Worm (Caenorhabditis elegans): ENCODE results near the gene F35C5.12.

The F35C5.12 gene

DNA sequence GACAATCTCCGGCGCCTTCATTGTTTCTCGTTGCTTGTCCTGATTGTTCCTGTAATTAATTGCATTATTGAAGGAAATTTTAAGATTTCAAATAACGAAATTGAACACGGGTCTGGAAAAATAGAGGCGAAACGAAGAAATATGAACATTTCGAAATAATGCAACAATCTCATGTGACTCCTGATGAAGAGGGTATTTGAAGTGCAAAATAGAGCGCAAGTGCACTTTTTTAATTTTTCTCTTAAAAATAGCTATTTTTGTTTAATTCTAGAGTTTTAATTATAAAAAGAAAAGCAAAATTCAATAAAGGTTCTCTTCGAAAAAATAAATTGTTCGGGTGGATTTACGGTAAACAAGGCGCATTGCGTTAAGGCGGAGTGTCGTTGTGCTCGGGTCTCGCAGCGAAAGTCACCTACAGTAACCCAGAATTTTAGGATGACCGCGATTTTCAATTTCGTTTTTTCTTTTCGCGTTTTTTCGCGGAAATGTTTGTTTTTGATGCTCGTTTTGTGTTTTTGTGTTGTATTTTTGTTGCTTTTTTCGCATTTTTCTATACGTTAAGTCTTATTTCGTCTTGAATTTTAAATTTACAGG lies 4.7 kb upstream of the F35C5.12 start, which contains the start of the genes F58G1.2 and wago-4:
Gene F58G1.2, minus strand, starts transcription at position 51 of the 594 bp plus-strand sequence.
Gene wago-4, plus strand, starts transcription at position 592 of the 594 bp plus-strand sequence.
- no peak for TF ChIP-seq lin-39 (tag; optimal IDR thresholded peaks at IDR 0.05)
- TF ChIP-seq lin-15B (tag; optimal IDR thresholded peaks at IDR 0.05), result peak; percentile 61
- no peak for TF ChIP-seq aly-2 (tag; optimal IDR thresholded peaks at IDR 0.05)
- no peak for TF ChIP-seq elt-3 (tag; optimal IDR thresholded peaks at IDR 0.05)
- no peak for TF ChIP-seq ceh-82 (tag; optimal IDR thresholded peaks at IDR 0.05)
- peak; percentile 88 for TF ChIP-seq R02D3.7 (tag; optimal IDR thresholded peaks at IDR 0.05)
- TF ChIP-seq elt-1 (tag; optimal IDR thresholded peaks at IDR 0.05), result no peak
- no peak for TF ChIP-seq mml-1 (tag; optimal IDR thresholded peaks at IDR 0.05)

DNA sequence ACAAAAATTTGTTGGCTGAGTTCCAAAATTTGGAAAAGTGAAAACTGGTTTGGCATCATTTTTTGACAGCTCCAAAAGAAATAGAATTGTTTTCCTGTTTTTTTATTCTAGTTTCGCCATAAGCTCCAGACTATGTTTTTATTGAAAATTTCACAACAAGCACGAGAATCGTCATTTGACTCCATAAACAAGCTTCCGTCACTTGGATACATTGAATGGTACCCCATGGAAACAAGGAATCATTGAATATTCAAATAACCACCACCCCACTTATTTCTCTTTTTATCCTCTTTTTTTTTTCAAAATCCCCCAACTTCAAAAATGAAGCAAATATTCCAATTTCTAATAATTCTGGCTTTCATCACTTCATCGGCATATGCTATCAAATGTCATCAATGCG lies 5.6 kb downstream of the F35C5.12 start, which contains the start of gene ddn-2:
Gene ddn-2, plus strand, starts transcription at position 301 of the 400 bp plus-strand sequence.
- TF ChIP-seq nhr-77 (tag; optimal IDR thresholded peaks at IDR 0.05) (no peak), lsy-12 (tag; optimal IDR thresholded peaks at IDR 0.05) (no peak), pha-4 (tag; optimal IDR thresholded peaks at IDR 0.05) (no peak), ceh-28 (tag; optimal IDR thresholded peaks at IDR 0.05) (no peak), ztf-11 (tag; optimal IDR thresholded peaks at IDR 0.05) (no peak), nhr-12 (tag; optimal IDR thresholded peaks at IDR 0.05) (no peak), sea-2 (GFP tag; optimal IDR thresholded peaks at IDR 0.05) (no peak), nhr-67 (tag; optimal IDR thresholded peaks at IDR 0.05) (no peak), elt-1 (tag; optimal IDR thresholded peaks at IDR 0.05) (no peak), eor-1 (tag; optimal IDR thresholded peaks at IDR 0.05) (no peak)

DNA sequence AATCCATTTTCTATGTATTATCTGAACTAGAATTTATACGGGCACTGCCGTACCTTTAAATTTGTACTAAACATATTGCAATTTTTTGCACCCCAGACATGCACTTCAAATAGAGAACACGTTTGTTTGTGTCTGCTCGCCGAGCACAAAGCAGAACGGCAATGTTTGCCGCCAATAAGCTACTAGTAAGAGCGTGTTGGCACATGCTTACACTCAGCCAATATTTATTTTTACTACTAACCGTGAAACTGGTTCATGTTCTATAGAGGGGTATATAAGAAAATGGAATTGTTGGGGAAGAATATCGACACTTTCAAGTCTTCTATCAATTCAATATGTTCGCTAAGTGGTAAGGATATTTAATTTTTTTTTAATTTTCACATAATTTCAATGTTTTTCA lies 7.3 kb downstream of the F35C5.12 start, which contains the start of gene nspb-11:
Gene nspb-11, plus strand, starts transcription at position 301 of the 400 bp plus-strand sequence.
- TF ChIP-seq fkh-2 (tag; optimal IDR thresholded peaks at IDR 0.05), result no peak
- TF ChIP-seq aly-2 (tag; optimal IDR thresholded peaks at IDR 0.05), result no peak
- TF ChIP-seq nfya-1 (tag; optimal IDR thresholded peaks at IDR 0.05; ENCODE audit: insufficient read depth), result no peak
- no peak for TF ChIP-seq elt-3 (tag; optimal IDR thresholded peaks at IDR 0.05)
- TF ChIP-seq ama-1 (optimal IDR thresholded peaks at IDR 0.05), result no peak
- no peak for TF ChIP-seq ztf-4 (tag; optimal IDR thresholded peaks at IDR 0.05)
- TF ChIP-seq lsy-12 (tag; optimal IDR thresholded peaks at IDR 0.05), result no peak
- TF ChIP-seq nhr-43 (tag; optimal IDR thresholded peaks at IDR 0.05; ENCODE audit: poor library complexity, severe bottlenecking), result no peak
- no peak for TF ChIP-seq R02D3.7 (tag; optimal IDR thresholded peaks at IDR 0.05)
- TF ChIP-seq nhr-67 (tag; optimal IDR thresholded peaks at IDR 0.05), result no peak
- TF ChIP-seq fkh-10 (GFP tag; optimal IDR thresholded peaks at IDR 0.05), result no peak
- TF ChIP-seq zag-1 (tag; optimal IDR thresholded peaks at IDR 0.05), result no peak
- TF ChIP-seq sea-2 (GFP tag; optimal IDR thresholded peaks at IDR 0.05), result no peak

DNA sequence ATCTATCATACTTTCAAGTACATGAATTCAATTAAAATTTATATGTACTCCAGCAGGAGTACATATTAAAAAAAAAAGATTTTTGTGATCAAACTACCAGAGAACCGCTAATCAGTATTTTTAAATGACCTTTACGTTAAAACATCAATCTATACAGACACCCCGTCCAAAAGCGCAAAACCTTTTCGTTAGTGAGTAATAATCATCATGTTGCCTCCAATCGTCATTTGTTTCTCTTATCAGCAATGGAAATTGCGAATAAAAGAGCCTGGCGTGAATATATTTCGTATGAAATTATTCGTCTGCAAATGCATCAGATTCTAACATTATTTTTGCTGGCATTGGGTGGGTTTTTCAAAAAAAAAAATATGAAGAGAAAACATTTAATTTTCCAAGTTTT lies 10.2 kb downstream of the F35C5.12 start, which contains the start of gene clec-66:
Gene clec-66, plus strand, starts transcription at position 225 of the 400 bp plus-strand sequence.
- TF ChIP-seq unc-39 (tag; optimal IDR thresholded peaks at IDR 0.05), result no peak
- TF ChIP-seq nhr-237 (tag; optimal IDR thresholded peaks at IDR 0.05), result no peak
- TF ChIP-seq nhr-25 (tag; optimal IDR thresholded peaks at IDR 0.05), result no peak
- TF ChIP-seq elt-2 (tag; optimal IDR thresholded peaks at IDR 0.05), result peak; percentile 27
- peak; percentile 18 for TF ChIP-seq pqm-1 (tag; optimal IDR thresholded peaks at IDR 0.05)

DNA sequence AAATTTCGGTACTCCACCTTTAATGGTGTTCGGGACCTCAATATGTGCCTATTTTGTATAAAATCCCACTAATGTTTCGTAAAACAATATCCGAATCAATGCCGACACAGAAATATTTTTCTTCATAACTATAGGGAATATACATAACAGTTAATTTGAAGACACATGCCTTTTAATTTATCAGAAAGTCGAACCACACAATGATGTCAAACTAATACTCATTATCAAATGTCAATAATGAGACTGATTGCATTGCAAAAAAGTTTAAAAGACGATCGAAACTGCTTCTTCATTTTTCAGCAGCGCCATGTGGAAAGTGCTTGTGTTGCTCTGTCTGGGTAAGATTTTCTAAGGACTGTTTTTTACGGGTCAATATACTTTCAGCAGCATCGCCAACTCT lies 13.3 kb downstream of the F35C5.12 start, which contains the start of gene clec-65:
Gene clec-65, plus strand, starts transcription at position 301 of the 400 bp plus-strand sequence.
- TF ChIP-seq egl-5 (tag; optimal IDR thresholded peaks at IDR 0.05) (no peak), elt-2 (tag; optimal IDR thresholded peaks at IDR 0.05) (peak; percentile 36), aly-2 (tag; optimal IDR thresholded peaks at IDR 0.05) (no peak), pha-4 (tag; optimal IDR thresholded peaks at IDR 0.05) (peak; percentile 11), pqm-1 (tag; optimal IDR thresholded peaks at IDR 0.05) (peak; percentile 2), jun-1 (tag; optimal IDR thresholded peaks at IDR 0.05) (no peak)

DNA sequence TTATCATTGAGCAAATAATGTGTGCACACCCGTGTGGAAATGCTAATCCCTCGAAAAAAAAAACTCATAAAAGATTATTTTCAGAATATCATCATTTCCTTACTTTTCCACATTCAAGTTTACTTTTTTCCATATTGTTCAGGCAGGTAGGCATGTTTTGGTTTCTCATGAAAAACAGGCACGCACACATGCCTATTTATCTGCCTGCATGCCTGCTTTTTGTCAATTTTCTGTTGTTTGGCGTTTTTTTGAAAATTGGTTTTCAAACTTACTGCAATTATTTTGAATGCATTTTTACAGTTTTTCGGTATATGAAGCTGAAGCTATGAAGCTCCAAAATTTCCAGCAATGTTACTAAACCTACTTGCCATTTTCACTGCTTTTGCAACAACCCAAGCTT lies 16.4 kb downstream of the F35C5.12 start, which contains the start of gene clec-64:
Gene clec-64, plus strand, starts transcription at position 301 of the 400 bp plus-strand sequence.
- TF ChIP-seq lin-15B (tag; optimal IDR thresholded peaks at IDR 0.05), result no peak
- TF ChIP-seq elt-2 (tag; optimal IDR thresholded peaks at IDR 0.05), result peak; percentile 31
